Worm (Caenorhabditis elegans): Measurements from ENCODE around the gene inos-1.

The inos-1 gene

DNA sequence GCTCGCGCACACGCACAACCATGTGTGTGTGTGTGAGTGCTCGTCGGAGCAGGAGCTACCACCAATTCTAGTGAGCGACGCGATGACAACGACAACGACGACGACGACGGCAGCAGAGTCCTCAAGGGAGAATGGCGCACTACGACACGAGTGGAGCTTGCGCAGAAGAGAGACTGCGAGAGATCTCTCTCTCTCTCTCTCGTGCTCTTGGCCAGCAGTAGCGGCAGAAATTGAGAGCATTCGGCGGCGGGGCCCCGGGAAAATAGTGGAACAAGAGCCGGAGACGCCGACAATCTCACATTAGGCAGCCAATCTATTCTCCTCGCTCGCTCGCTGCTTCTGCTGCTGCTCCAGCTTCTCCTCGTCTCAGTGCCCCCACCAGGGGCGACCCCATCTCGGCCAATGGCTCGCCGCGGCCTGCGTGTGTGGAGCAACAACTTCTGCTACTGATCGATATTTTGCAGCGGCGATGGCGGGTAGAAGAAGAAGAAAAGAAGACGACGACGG is 46.7 kb upstream of the inos-1 start (continued):
- TF ChIP-seq zfh-2 (GFP tag; conservative IDR thresholded peaks at IDR 0.05) (peak; percentile 99), egrh-3 (GFP tag; IDR thresholded peaks at IDR 0.05) (peak; percentile 94), rcor-1 (GFP tag; IDR thresholded peaks at IDR 0.05) (0 out of 2 replicates have a peak, but pooled peaks have one; percentile 35), F37B4.10 (GFP tag; IDR thresholded peaks at IDR 0.05) (0 out of 2 replicates have a peak, but pooled peaks have one; percentile 48), ekl-4 (GFP tag; IDR thresholded peaks at IDR 0.05) (peak; percentile 55), fkh-3 (tag; optimal IDR thresholded peaks at IDR 0.05) (no peak), F57C9.4 (tag; optimal IDR thresholded peaks at IDR 0.05) (peak; percentile 30), pbrm-1 (GFP tag; IDR thresholded peaks at IDR 0.05) (peak; percentile 51; the same call in 1 of the 2 replicates), cebp-2 (GFP tag; IDR thresholded peaks at IDR 0.05) (0 out of 2 replicates have a peak, but pooled peaks have one; percentile 42), repo-1 (tag; optimal IDR thresholded peaks at IDR 0.05) (peak; percentile 52), F23B12.7 (tag; optimal IDR thresholded peaks at IDR 0.05; ENCODE audit: insufficient read depth) (no peak), F55B11.4 (tag; optimal IDR thresholded peaks at IDR 0.05; ENCODE audit: borderline replicate concordance, insufficient read depth) (no peak), lsy-27 (tag; optimal IDR thresholded peaks at IDR 0.05; ENCODE audit: borderline replicate concordance, insufficient read depth) (no peak), hlh-12 (tag; optimal IDR thresholded peaks at IDR 0.05) (no peak), ztf-18 (tag; optimal IDR thresholded peaks at IDR 0.05) (no peak)

DNA sequence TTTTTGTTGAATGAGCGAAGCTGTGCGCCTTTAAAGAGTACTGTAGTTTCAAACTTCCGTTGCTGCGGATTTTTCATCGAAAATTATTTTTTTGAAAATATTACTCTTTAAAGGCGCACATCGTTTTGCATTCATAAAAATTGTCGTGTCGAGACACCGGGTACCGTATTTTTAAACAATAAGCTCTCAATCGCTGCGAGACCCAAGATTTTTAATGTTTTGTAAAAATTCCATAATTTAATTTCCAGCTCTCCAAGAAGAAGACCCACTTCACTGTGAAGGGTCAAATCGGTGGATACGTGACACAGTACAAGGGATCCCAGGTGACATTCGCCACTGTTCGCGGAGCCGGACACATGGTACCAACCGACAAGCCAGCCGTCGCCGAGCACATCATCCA is 42.2 kb upstream of the inos-1 start:
- TF ChIP-seq F55B11.4 (tag; optimal IDR thresholded peaks at IDR 0.05; ENCODE audit: borderline replicate concordance, insufficient read depth) (no peak), mcd-1 (GFP tag; IDR thresholded peaks at IDR 0.05) (0 out of 2 replicates have a peak, but pooled peaks have one; percentile 7), rec-8 (tag; optimal IDR thresholded peaks at IDR 0.05) (peak in 1 of 2 experiments; percentile 26), zfh-2 (GFP tag; conservative IDR thresholded peaks at IDR 0.05) (0 out of 2 replicates have a peak, but pooled peaks have one; percentile 23), egl-18 (GFP tag; IDR thresholded peaks at IDR 0.05) (no peak), madf-10 (tag; optimal IDR thresholded peaks at IDR 0.05) (no peak), ceh-100 (GFP tag; IDR thresholded peaks at IDR 0.05) (no peak), ceh-79 (tag; optimal IDR thresholded peaks at IDR 0.05) (peak; percentile 33), snpc-4 (GFP tag; optimal IDR thresholded peaks at IDR 0.05) (no peak), snpc-4 (tag; optimal IDR thresholded peaks at IDR 0.05) (no peak), ztf-22 (GFP tag; optimal IDR thresholded peaks at IDR 0.05) (no peak), ztf-6 (GFP tag; IDR thresholded peaks at IDR 0.05) (no peak), C17E4.6 (GFP tag; IDR thresholded peaks at IDR 0.05) (0 out of 2 replicates have a peak, but pooled peaks have one; percentile 15), F37B4.10 (GFP tag; IDR thresholded peaks at IDR 0.05) (no peak), fkh-3 (tag; optimal IDR thresholded peaks at IDR 0.05) (no peak), madf-8 (GFP tag; conservative IDR thresholded peaks at IDR 0.05) (no peak), lin-26 (GFP tag; IDR thresholded peaks at IDR 0.05) (no peak), cebp-2 (GFP tag; IDR thresholded peaks at IDR 0.05) (peak; percentile 56; the same call in 1 of the 2 replicates), ceh-40 (GFP tag; IDR thresholded peaks at IDR 0.05) (no peak), ekl-4 (GFP tag; IDR thresholded peaks at IDR 0.05) (0 out of 2 replicates have a peak, but pooled peaks have one; percentile 7), lin-35 (GFP tag; optimal IDR thresholded peaks at IDR 0.05) (no peak), dpl-1 (GFP tag; optimal IDR thresholded peaks at IDR 0.05) (no peak), lag-1 (GFP tag; IDR thresholded peaks at IDR 0.05) (no peak), B0035.1 (tag; optimal IDR thresholded peaks at IDR 0.05) (no peak), repo-1 (tag; optimal IDR thresholded peaks at IDR 0.05) (peak; percentile 11), cebp-1 (GFP tag; IDR thresholded peaks at IDR 0.05) (no peak), cebp-1 (tag; optimal IDR thresholded peaks at IDR 0.05) (no peak)

DNA sequence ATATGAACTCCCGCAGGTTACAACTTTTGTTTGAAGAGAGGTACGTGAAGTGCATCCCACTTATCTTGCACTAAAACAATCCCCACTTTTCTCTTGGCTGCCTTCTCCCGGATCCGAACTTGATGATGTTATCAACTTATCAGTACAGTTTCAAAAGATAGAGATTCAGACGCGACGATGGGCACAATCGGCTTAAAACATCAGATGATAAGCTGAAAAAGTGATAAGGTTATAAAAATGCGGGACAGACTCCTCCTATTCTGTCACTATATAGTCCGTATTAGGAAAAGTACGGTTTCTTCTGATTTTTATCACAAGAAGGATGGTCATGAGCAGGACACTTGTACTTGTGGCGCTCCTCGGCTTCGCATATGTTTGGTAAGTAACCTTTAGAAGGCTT is 39.1 kb upstream of the inos-1 start, which contains the start of gene ctsa-1.2:
TSS of gene ctsa-1.2 (plus strand) at position 160 of the 400 bp plus-strand sequence.
- TF ChIP-seq F23B12.7 (tag; optimal IDR thresholded peaks at IDR 0.05; ENCODE audit: insufficient read depth): no peak
- no peak for TF ChIP-seq let-526 (GFP tag; IDR thresholded peaks at IDR 0.05)
- TF ChIP-seq snpc-1.1 (tag; optimal IDR thresholded peaks at IDR 0.05; ENCODE audit: insufficient read depth): no peak
- peak; percentile 1 for TF ChIP-seq ets-4 (GFP tag; optimal IDR thresholded peaks at IDR 0.05)
- TF ChIP-seq nhr-80 (tag; optimal IDR thresholded peaks at IDR 0.05): peak; percentile 68

Measured in whole organism, young adult.